Worm (Caenorhabditis elegans) whole organism, young adult: ENCODE data around the gene npp-5.

ENCODE experiments used
- F33H1.4 ChIP-seq: fragments of 200-800 bp; sonication (Bioruptor generic); IDR thresholded peaks from 2 replicates; pipeline ENCODE4 v1.3.6; 2022; ENCODE audit warnings: missing genetic modification reagents, missing genetic modification characterization, missing compliant biosample characterization
- hmg-20 ChIP-seq: fragments of 200-800 bp; sonication (Bioruptor generic); IDR thresholded peaks from 2 replicates; pipeline ENCODE4 v1.3.6; 2022; ENCODE audit warnings: missing genetic modification reagents, missing genetic modification characterization, missing compliant biosample characterization
- hrde-1 ChIP-seq: sonication (generic microtip); optimal IDR thresholded peaks from 2 replicates; lab custom pipeline; 2016; ENCODE audit warnings: missing genetic modification characterization, mild to moderate bottlenecking, missing compliant biosample characterization, moderate library complexity, missing genotype, missing genetic modification reagents, borderline replicate concordance
- lin-26 ChIP-seq: fragments of 200-800 bp; sonication (Bioruptor generic); IDR thresholded peaks from 2 replicates; pipeline ENCODE4 v1.3.6; 2022; ENCODE audit warnings: missing genetic modification reagents, missing genetic modification characterization, missing compliant biosample characterization
- nfya-1 ChIP-seq: sonication (generic microtip); optimal IDR thresholded peaks from 2 replicates; lab custom pipeline; 2017; ENCODE audit warnings: antibody characterized with exemption, missing compliant biosample characterization, missing genetic modification characterization, borderline replicate concordance; ENCODE audit not compliant: insufficient read depth
- sea-2 ChIP-seq: fragments of 200-800 bp; sonication (Bioruptor generic); IDR thresholded peaks from 2 replicates; pipeline ENCODE4 v1.3.6; 2022; ENCODE audit warnings: missing genetic modification characterization, missing compliant biosample characterization

DNA sequence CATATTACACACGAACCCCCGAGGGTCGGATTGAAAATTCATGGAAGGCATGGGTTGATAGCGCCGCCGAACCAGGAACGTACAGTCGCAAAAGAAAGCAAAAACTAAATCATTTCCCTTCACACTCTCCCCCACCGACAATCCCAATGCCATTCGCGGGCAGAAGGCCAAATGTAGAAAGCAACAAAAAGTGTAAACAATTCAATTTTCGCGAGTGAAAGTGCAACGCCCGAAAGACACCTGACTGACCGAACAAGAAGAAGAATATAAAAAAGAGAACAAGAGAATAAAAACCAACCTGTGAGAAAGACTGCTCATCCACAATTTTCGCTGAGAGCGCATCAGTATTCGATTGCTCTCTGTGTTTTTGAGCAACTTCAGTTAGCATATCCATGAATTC, 18.1 kb upstream of the npp-5 start:
- no peak for TF ChIP-seq hmg-20 (GFP tag; lab: Robert Waterston, UW)
- no peak for TF ChIP-seq F33H1.4
- no peak for TF ChIP-seq sea-2 (GFP tag; lab: Robert Waterston, UW)
- TF ChIP-seq hrde-1 (tag; lab: Kevin White, UChicago), result no peak
- no peak for TF ChIP-seq nfya-1
- no peak for TF ChIP-seq lin-26 (GFP tag; lab: Robert Waterston, UW)
